Fruit fly (Drosophila melanogaster) S2 (cell line): Measurements from ENCODE around the gene CG31274.

Source experiments
- CG8478 ChIP-seq: fragments of >200 bp; optimal IDR thresholded peaks from 2 replicates; lab custom pipeline; 2018
- CTCF ChIP-seq, 2 experiments: fragments of >200 bp; optimal IDR thresholded peaks; 2 replicates each; lab custom pipeline; 2018

DNA sequence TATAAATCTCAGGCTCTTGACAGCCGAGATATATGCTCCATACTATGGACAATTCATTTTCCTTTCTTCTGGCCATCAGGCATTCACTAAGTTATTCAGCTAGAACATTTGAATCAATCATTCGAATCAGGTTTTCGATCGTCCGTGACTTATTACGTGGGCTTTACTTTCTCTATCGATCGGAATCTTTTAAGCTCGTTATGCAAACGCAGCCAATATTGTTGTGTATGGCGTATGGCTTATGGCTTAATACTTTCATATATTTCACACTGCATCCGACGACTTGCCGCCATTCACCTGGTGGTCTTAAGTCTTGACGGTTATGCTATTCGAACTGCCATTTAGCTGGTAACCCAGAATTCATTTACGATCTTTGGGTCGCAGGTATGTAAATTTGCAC lies 23.4 kb downstream of the CG31274 start:
- TF ChIP-seq CTCF (optimal IDR thresholded peaks at IDR 0.05; lab: Kevin White, UChicago) (no peak), CG8478 (lab: Kevin White, UChicago) (no peak)
